Fruit fly (Drosophila melanogaster): ENCODE measurements around the gene CG13720.

dm6 chr3L:4484623-4485022, 15.7 kb downstream of the CG13720 start:
- TF ChIP-seq fru (GFP tag; optimal IDR thresholded peaks at IDR 0.05) (no peak), psq (GFP tag; optimal IDR thresholded peaks at IDR 0.05) (no peak), CG32264 (GFP tag; optimal IDR thresholded peaks at IDR 0.05) (no peak), br (GFP tag; optimal IDR thresholded peaks at IDR 0.05) (no peak), ey (GFP tag; optimal IDR thresholded peaks at IDR 0.05) (no peak), foxo (GFP tag; optimal IDR thresholded peaks at IDR 0.05) (no peak), Jra (GFP tag; optimal IDR thresholded peaks at IDR 0.05) (no peak), h (GFP tag; optimal IDR thresholded peaks at IDR 0.05) (no peak), Dif (GFP tag; optimal IDR thresholded peaks at IDR 0.05; ENCODE audit: partially characterized antibody) (no peak), HLH106 (tag; optimal IDR thresholded peaks at IDR 0.05) (no peak)
